Worm (Caenorhabditis elegans): ENCODE results near the gene bgal-2.

ce11 chrX:6836065-6836527 lies 51.9 kb downstream of the bgal-2 start, which contains the start of gene F41B4.3:
- TF ChIP-seq him-1 (tag; optimal IDR thresholded peaks at IDR 0.05) (no peak), dao-5 (tag; optimal IDR thresholded peaks at IDR 0.05) (no peak)
